Fruit fly (Drosophila melanogaster) whole organism, adult: ENCODE measurements around the gene CG6678.

Source experiments
- CG11617 ChIP-seq: fragments of 200-800 bp; sonication (Bioruptor generic); optimal IDR thresholded peaks from 2 replicates; lab custom pipeline; 2017; ENCODE audit warnings: mild to moderate bottlenecking, missing biosample characterization, missing genetic modification reagents, missing genetic modification characterization
- CG1620 ChIP-seq: fragments of 200-800 bp; sonication (Bioruptor generic); optimal IDR thresholded peaks from 2 replicates; lab custom pipeline; 2016; ENCODE audit warnings: missing biosample characterization, missing genetic modification characterization
- CG5204 ChIP-seq: fragments of 200-800 bp; sonication (Bioruptor generic); optimal IDR thresholded peaks from 2 replicates; lab custom pipeline; 2016; ENCODE audit warnings: missing biosample characterization, missing genetic modification characterization
- CG7045 ChIP-seq: fragments of 200-800 bp; sonication (Bioruptor generic); optimal IDR thresholded peaks from 2 replicates; lab custom pipeline; 2017; ENCODE audit warnings: missing biosample characterization, mild to moderate bottlenecking, missing genetic modification characterization
- Clk ChIP-seq: fragments of 200-800 bp; sonication (Bioruptor generic); optimal IDR thresholded peaks from 2 replicates; lab custom pipeline; 2017; ENCODE audit warnings: missing biosample characterization, missing genetic modification characterization
- Crg-1 ChIP-seq: fragments of 200-800 bp; sonication (Bioruptor generic); optimal IDR thresholded peaks from 2 replicates; lab custom pipeline; 2016; ENCODE audit warnings: missing biosample characterization, missing genetic modification characterization
- Hr96 ChIP-seq: fragments of 200-800 bp; sonication (Bioruptor generic); optimal IDR thresholded peaks from 2 replicates; lab custom pipeline; 2016; ENCODE audit warnings: missing biosample characterization, missing genetic modification characterization
- cic ChIP-seq: fragments of 200-800 bp; sonication (Bioruptor generic); optimal IDR thresholded peaks from 2 replicates; lab custom pipeline; 2017; ENCODE audit warnings: missing biosample characterization, mild to moderate bottlenecking, missing genetic modification characterization, moderate library complexity
- kay ChIP-seq: fragments of 200-800 bp; sonication (Bioruptor generic); peaks from one replicate; lab custom pipeline; 2016; ENCODE audit warnings: missing biosample characterization, missing genetic modification characterization, borderline replicate concordance
- ovo ChIP-seq: fragments of 200-800 bp; sonication (Bioruptor generic); optimal IDR thresholded peaks from 2 replicates; lab custom pipeline; 2016; ENCODE audit warnings: missing biosample characterization, missing genetic modification characterization
- toe ChIP-seq: fragments of 200-800 bp; sonication (Bioruptor generic); optimal IDR thresholded peaks from 2 replicates; lab custom pipeline; 2016; ENCODE audit warnings: missing biosample characterization, missing genetic modification characterization

DNA sequence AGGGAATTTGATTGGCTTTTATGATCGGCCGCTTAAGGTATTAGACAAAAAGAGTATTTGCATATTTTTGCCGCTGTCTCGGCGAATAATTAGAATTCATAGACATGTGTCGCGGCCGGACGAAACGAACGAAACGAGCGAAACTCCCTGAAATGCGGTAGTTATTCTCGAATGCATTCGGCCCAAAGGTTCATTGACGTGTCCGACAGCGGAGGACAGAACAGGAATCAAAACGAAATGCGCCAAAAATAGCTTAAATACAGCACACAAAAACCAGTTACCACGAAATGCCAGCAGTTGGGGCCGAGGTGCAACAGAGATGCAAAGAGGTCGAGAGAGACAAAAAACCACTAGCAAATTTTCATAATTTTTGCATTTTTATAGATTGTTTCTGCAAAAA lies 17.5 kb downstream of the CG6678 start:
- TF ChIP-seq CG1620, result no peak
- no peak for TF ChIP-seq toe
- no peak for TF ChIP-seq CG5204 (GFP tag; lab: Kevin White, UChicago)
- no peak for TF ChIP-seq CG7045 (GFP tag; lab: Kevin White, UChicago)
- no peak for TF ChIP-seq Crg-1 (GFP tag; lab: Kevin White, UChicago)
- no peak for TF ChIP-seq CG11617 (GFP tag; lab: Kevin White, UChicago)
- no peak for TF ChIP-seq Hr96 (GFP tag; lab: Kevin White, UChicago)
- no peak for TF ChIP-seq ovo (GFP tag; lab: Kevin White, UChicago)
- no peak for TF ChIP-seq kay (GFP tag; lab: Kevin White, UChicago)
- TF ChIP-seq Clk, result no peak
- no peak for TF ChIP-seq cic (GFP tag; lab: Kevin White, UChicago)
